Worm (Caenorhabditis elegans): ENCODE measurements around the gene gly-9.

DNA sequence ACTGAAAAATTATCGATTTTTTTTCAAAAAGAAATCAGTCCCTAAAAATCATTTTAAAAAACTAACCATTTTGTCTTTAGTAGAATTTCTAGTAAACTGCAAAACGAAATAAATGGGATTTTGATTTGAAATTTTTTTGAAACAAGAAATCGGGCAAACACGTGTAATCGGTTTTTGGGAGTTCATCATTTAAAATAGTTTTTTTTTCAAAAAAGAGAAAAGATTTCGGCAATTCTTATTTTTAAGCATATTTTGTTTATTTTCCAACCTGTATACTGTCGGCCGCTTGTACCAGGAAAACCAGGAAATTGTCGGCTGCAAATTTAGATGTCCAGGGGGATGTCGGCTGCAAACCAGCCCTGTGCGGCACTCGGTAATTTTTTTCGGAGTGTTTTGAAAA is 58.4 kb downstream of the gly-9 start, which contains the start of gene elo-8:
- no peak for TF ChIP-seq nhr-28 (tag; optimal IDR thresholded peaks at IDR 0.05)
- no peak for TF ChIP-seq mab-5 (tag; optimal IDR thresholded peaks at IDR 0.05)
- TF ChIP-seq elt-1 (tag; optimal IDR thresholded peaks at IDR 0.05; ENCODE audit: borderline replicate concordance, insufficient read depth) = no peak
